Worm (Caenorhabditis elegans) whole organism, midembryonic: ENCODE results near the gene R05H5.3.

Source experiments
- T22C8.4 ChIP-seq: fragments of 200-800 bp; sonication (Bioruptor generic); IDR thresholded peaks from 2 replicates; pipeline ENCODE4 v1.3.6; 2022; ENCODE audit warnings: missing genetic modification characterization, missing compliant biosample characterization
- cog-1 ChIP-seq: sonication (generic microtip); optimal IDR thresholded peaks from 2 replicates; lab custom pipeline; 2016; ENCODE audit warnings: missing genetic modification characterization, missing compliant biosample characterization
- flt-1 ChIP-seq: fragments of 200-800 bp; sonication (Bioruptor generic); IDR thresholded peaks from 2 replicates; pipeline ENCODE4 v1.3.6; 2022; ENCODE audit warnings: missing genetic modification characterization, missing compliant biosample characterization
- klf-2 ChIP-seq: fragments of 200-800 bp; sonication (Bioruptor generic); conservative IDR thresholded peaks from 2 replicates; pipeline ENCODE4 v1.3.6; 2022; ENCODE audit warnings: missing genetic modification reagents, missing genetic modification characterization, missing compliant biosample characterization
- med-1 ChIP-seq: sonication (generic microtip); optimal IDR thresholded peaks from 2 replicates; lab custom pipeline; 2017; ENCODE audit warnings: missing genetic modification characterization, mild to moderate bottlenecking, missing compliant biosample characterization, antibody characterized with exemption, missing genetic modification reagents; ENCODE audit not compliant: insufficient read depth
- ref-1 ChIP-seq: fragments of 200-800 bp; sonication (Bioruptor generic); conservative IDR thresholded peaks from 2 replicates; pipeline ENCODE4 v1.3.6; 2022; ENCODE audit warnings: missing genetic modification reagents, missing genetic modification characterization, missing compliant biosample characterization
- tab-1 ChIP-seq: fragments of 200-800 bp; sonication (Bioruptor generic); IDR thresholded peaks from 2 replicates; pipeline ENCODE4 v1.3.6; 2022; ENCODE audit warnings: missing genetic modification characterization, missing compliant biosample characterization
- ztf-23 ChIP-seq: fragments of 200-800 bp; sonication (Bioruptor generic); IDR thresholded peaks from 2 replicates; pipeline ENCODE4 v1.3.6; 2022; ENCODE audit warnings: missing genetic modification reagents, missing genetic modification characterization, missing compliant biosample characterization
- ztf-29 ChIP-seq: fragments of 200-800 bp; sonication (Bioruptor generic); IDR thresholded peaks from 2 replicates; pipeline ENCODE4 v1.3.6; 2022; ENCODE audit warnings: missing genetic modification reagents, missing genetic modification characterization, missing compliant biosample characterization

The R05H5.3 gene

ce11 chrII:10197091-10197675, at the start of gene R05H5.3:
Gene R05H5.3, plus strand, starts transcription at chrII:10197625.
- no peak for TF ChIP-seq ztf-29 (GFP tag; lab: Robert Waterston, UW)
- TF ChIP-seq flt-1 (GFP tag; lab: Robert Waterston, UW): no peak
- TF ChIP-seq klf-2 (GFP tag; lab: Robert Waterston, UW): no peak
- TF ChIP-seq tab-1: no peak
- no peak for TF ChIP-seq ref-1 (GFP tag; lab: Robert Waterston, UW)
- no peak for TF ChIP-seq ztf-23
- TF ChIP-seq cog-1 (tag; lab: Kevin White, UChicago): no peak
- TF ChIP-seq T22C8.4: no peak
- no peak for TF ChIP-seq med-1 (GFP tag; lab: Kevin White, UChicago)

- TF ChIP-seq klf-2 (GFP tag; lab: Robert Waterston, UW): no peak
- no peak for TF ChIP-seq T22C8.4
- TF ChIP-seq cog-1 (tag; lab: Kevin White, UChicago): no peak
- no peak for TF ChIP-seq flt-1 (GFP tag; lab: Robert Waterston, UW)
- TF ChIP-seq ztf-29 (GFP tag; lab: Robert Waterston, UW): no peak
- no peak for TF ChIP-seq tab-1
- no peak for TF ChIP-seq ref-1 (GFP tag; lab: Robert Waterston, UW)
- no peak for TF ChIP-seq ztf-23
- no peak for TF ChIP-seq med-1 (GFP tag; lab: Kevin White, UChicago)
Measured at ce11 chrII:10155106-10155505, 42.3 kb upstream of the R05H5.3 start, which contains the start of gene nlp-63. Gene nlp-63, plus strand, starts transcription at chrII:10155406.

ce11 chrII:10162785-10163184, 34.6 kb upstream of the R05H5.3 start:
- TF ChIP-seq flt-1 (GFP tag; lab: Robert Waterston, UW): peak; percentile 51; the same call in 1 of the 2 replicates
- TF ChIP-seq ref-1 (GFP tag; lab: Robert Waterston, UW): no peak

- no peak for TF ChIP-seq ref-1 (GFP tag; lab: Robert Waterston, UW)
- no peak for TF ChIP-seq tab-1
- TF ChIP-seq ztf-29 (GFP tag; lab: Robert Waterston, UW): no peak
- no peak for TF ChIP-seq cog-1 (tag; lab: Kevin White, UChicago)
Measured at ce11 chrII:10164137-10164536, 33.3 kb upstream of the R05H5.3 start.

- TF ChIP-seq klf-2 (GFP tag; lab: Robert Waterston, UW): no peak
- TF ChIP-seq tab-1: no peak
- no peak for TF ChIP-seq ztf-29 (GFP tag; lab: Robert Waterston, UW)
- TF ChIP-seq ref-1 (GFP tag; lab: Robert Waterston, UW): no peak
- TF ChIP-seq flt-1 (GFP tag; lab: Robert Waterston, UW): no peak
- no peak for TF ChIP-seq cog-1 (tag; lab: Kevin White, UChicago)
- no peak for TF ChIP-seq med-1 (GFP tag; lab: Kevin White, UChicago)
- TF ChIP-seq T22C8.4: no peak
- TF ChIP-seq ztf-23: no peak
Measured at ce11 chrII:10166365-10166764, 31.1 kb upstream of the R05H5.3 start.

ce11 chrII:10167731-10168130, 29.7 kb upstream of the R05H5.3 start:
- no peak for TF ChIP-seq ref-1 (GFP tag; lab: Robert Waterston, UW)
- TF ChIP-seq flt-1 (GFP tag; lab: Robert Waterston, UW): no peak
- no peak for TF ChIP-seq T22C8.4
- TF ChIP-seq klf-2 (GFP tag; lab: Robert Waterston, UW): no peak
- TF ChIP-seq ztf-29 (GFP tag; lab: Robert Waterston, UW): no peak
- TF ChIP-seq cog-1 (tag; lab: Kevin White, UChicago): no peak
- no peak for TF ChIP-seq ztf-23
- TF ChIP-seq med-1 (GFP tag; lab: Kevin White, UChicago): no peak
- no peak for TF ChIP-seq tab-1

- TF ChIP-seq ztf-23 (peak; percentile 84), tab-1 (no peak), ztf-29 (GFP tag; lab: Robert Waterston, UW) (peak; percentile 87), klf-2 (GFP tag; lab: Robert Waterston, UW) (0 out of 2 replicates have a peak, but pooled peaks have one; percentile 21), flt-1 (GFP tag; lab: Robert Waterston, UW) (peak; percentile 83), med-1 (GFP tag; lab: Kevin White, UChicago) (no peak), cog-1 (tag; lab: Kevin White, UChicago) (peak; percentile 70), ref-1 (GFP tag; lab: Robert Waterston, UW) (0 out of 2 replicates have a peak, but pooled peaks have one; percentile 18), T22C8.4 (peak; percentile 52; the same call in 1 of the 2 replicates)
Measured at ce11 chrII:10168905-10169782, 28.3 kb upstream of the R05H5.3 start, which contains the start of gene daf-19. Gene daf-19, minus strand, starts transcription at chrII:10169346.

ce11 chrII:10170837-10171318, 26.5 kb upstream of the R05H5.3 start, which contains the start of gene gpd-4:
Gene gpd-4, plus strand, starts transcription at chrII:10171268.
- no peak for TF ChIP-seq cog-1 (tag; lab: Kevin White, UChicago)
- no peak for TF ChIP-seq med-1 (GFP tag; lab: Kevin White, UChicago)
- TF ChIP-seq ztf-23: no peak
- 0 out of 2 replicates have a peak, but pooled peaks have one; percentile 17 for TF ChIP-seq T22C8.4

- TF ChIP-seq ztf-23 (no peak), cog-1 (tag; lab: Kevin White, UChicago) (no peak), med-1 (GFP tag; lab: Kevin White, UChicago) (no peak), flt-1 (GFP tag; lab: Robert Waterston, UW) (no peak), ztf-29 (GFP tag; lab: Robert Waterston, UW) (no peak), tab-1 (no peak), klf-2 (GFP tag; lab: Robert Waterston, UW) (no peak), ref-1 (GFP tag; lab: Robert Waterston, UW) (no peak), T22C8.4 (no peak)
Measured at ce11 chrII:10172436-10172973, 24.9 kb upstream of the R05H5.3 start, which contains the start of gene wbp-11. Gene wbp-11, plus strand, starts transcription at chrII:10172923.
